Worm (Caenorhabditis elegans) whole organism, L4/young adult: ENCODE measurements around the gene gad-3.
A peak's percentile ranks its signal among the peaks of the same experiment; 100 is the strongest.

Source experiments
- W03F9.2 ChIP-seq: fragments of 150-350 bp; optimal IDR thresholded peaks from 2 replicates; lab custom pipeline; 2014; ENCODE audit warnings: missing biosample characterization, missing genetic modification characterization
- dao-5 ChIP-seq: sonication (generic microtip); optimal IDR thresholded peaks from 2 replicates; lab custom pipeline; 2016; ENCODE audit warnings: missing genotype, missing genetic modification characterization, moderate library complexity, missing compliant biosample characterization
- him-1 ChIP-seq: sonication (generic microtip); optimal IDR thresholded peaks from 2 replicates; lab custom pipeline; 2016; ENCODE audit warnings: missing genotype, missing genetic modification reagents, missing genetic modification characterization, missing compliant biosample characterization

gad-3 gene

DNA sequence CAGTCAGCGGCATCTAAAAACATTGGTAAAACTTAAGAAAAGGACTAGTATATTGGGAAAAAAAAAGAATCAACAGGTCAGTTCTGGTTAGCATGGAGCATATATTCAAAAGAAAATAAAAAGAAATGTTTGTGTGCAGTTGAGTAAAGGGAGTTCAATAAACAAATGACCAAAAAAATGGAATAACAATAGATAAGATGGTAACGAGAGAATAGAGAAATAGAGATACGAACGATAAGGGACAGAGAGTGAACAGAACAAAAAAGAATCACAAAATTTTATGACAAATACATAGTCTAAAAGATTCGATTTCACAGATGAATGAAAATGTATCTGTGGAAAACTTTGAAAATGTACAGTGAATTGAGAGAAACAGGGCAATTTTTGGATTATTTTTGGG, at the start of gene gad-3:
Gene gad-3, minus strand, starts transcription at position 17 of the 400 bp plus-strand sequence.
- TF ChIP-seq dao-5 (tag; lab: Kevin White, UChicago) (no peak), him-1 (tag; lab: Kevin White, UChicago) (no peak), W03F9.2 (tag; lab: Kevin White, UChicago) (no peak)

DNA sequence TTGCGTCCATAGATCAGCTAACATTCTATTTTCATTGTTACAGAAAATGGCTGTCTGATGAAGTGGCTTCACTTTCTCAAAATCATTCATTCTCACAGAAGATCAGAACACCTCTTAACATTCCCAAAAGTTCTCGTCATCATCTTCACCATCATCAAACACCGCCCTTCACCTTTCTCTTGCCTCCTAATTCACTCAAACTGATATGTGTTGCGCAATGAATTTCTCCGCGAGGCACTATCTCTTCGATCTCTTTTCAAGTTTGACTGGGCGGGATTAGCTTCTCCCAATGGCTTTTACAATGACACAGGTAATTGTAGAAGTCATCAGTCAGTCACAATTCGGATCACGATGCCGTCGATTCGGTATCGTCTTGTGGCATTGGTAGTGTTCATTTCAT, 48.8 kb upstream of the gad-3 start, which contains the start of gene grd-6:
Gene grd-6, plus strand, starts transcription at position 301 of the 400 bp plus-strand sequence.
- TF ChIP-seq him-1 (tag; lab: Kevin White, UChicago) (no peak), dao-5 (tag; lab: Kevin White, UChicago) (no peak), W03F9.2 (tag; lab: Kevin White, UChicago) (no peak)

DNA sequence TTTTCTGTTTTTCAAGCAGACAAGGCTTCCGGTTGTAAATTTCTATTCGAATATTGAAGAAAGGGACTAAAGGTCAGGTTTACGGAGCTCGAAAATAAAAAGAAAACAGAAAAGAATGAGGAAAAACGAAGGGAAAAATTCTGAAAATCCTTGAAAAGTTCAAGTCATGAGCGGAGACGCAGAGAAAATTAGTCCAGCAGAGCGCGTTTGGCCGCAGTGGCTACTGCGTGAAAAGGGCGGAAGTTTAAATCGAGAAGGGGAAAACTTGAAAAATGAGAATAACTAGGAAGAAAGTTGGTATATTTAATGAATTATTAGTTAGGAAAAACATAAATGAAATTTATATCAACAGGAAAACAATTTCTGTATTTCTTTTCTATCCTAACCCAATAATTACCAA, 47.6 kb upstream of the gad-3 start:
- TF ChIP-seq him-1 (tag; lab: Kevin White, UChicago), result no peak
- no peak for TF ChIP-seq W03F9.2 (tag; lab: Kevin White, UChicago)
- TF ChIP-seq dao-5 (tag; lab: Kevin White, UChicago), result no peak

DNA sequence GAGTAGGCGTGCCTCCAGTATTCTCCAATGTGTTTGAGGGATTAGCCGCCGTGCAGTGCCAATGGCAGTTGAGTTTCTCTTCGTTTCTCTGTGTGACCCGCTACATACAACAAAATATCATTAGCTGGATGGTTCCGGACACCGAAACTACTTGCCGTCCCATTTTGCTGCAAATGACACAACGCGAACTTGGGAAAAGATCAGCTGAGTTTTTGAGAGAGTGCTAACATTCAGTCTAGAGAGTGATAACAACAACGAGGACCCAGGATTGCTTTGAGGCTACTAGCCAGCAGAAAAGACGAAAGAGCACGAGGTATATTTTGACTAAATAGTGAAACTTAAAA, 46.6 kb upstream of the gad-3 start:
- no peak for TF ChIP-seq W03F9.2 (tag; lab: Kevin White, UChicago)
- no peak for TF ChIP-seq him-1 (tag; lab: Kevin White, UChicago)
- TF ChIP-seq dao-5 (tag; lab: Kevin White, UChicago), result no peak

DNA sequence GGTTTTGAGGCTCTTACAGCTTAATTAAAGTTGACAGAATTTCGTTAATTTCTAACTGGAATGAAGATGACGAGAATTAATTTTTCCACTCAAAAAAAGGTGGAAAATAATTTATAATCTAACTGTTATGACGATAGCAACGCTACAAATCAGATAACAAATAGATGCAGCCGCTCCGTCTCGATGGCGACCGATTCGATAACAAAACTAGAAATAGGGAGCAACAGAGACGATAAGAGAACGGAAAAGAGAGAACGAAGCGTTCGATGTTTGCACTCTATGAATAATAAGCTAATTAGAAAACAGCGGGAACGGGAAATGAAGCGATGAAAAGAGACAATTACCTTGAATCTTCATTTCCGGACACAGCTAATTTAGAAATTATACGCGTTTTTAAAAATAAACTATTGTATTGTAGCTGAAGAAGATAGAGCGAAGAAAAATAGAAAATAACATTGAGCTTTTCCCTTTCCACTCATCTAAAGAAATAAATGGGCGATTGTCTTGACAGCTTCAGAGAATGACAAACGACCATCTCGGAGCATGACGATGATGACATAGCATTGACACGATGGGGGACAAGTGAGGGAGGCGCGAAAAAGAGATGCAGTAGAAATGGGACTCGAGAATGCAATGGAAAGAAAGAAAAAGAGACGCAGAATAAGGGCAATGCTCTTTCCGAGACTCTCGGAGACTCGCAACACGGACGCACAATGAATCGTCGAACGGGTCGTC, 46.0 kb upstream of the gad-3 start:
- TF ChIP-seq dao-5 (tag; lab: Kevin White, UChicago) (no peak), him-1 (tag; lab: Kevin White, UChicago) (peak; percentile 57)

- TF ChIP-seq him-1 (tag; lab: Kevin White, UChicago), result no peak
- no peak for TF ChIP-seq W03F9.2 (tag; lab: Kevin White, UChicago)
- no peak for TF ChIP-seq dao-5 (tag; lab: Kevin White, UChicago)
Measured at ce11 chrV:9218214-9218613, 45.4 kb upstream of the gad-3 start.

DNA sequence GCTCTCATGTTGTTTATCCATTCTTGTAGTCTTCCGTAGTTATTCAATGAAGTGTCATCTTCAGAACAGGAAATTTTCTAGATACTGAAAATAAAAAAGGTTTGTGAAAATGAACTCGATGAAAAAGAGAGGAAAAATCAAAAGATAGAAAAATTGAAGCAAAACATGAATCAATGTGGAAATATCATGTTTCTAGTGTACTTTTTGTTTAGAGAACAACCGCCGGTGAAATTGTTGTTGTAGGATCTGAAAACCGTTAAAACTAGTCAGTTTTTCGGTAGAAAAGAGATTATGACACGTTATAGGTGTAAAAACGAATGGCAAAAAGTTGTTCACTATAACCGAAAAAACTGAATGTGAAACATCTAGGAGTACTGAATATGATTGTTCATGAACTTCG, 44.4 kb upstream of the gad-3 start, which contains the start of gene pacs-1:
Gene pacs-1, minus strand, starts transcription at position 101 of the 400 bp plus-strand sequence.
- TF ChIP-seq dao-5 (tag; lab: Kevin White, UChicago), result no peak
- no peak for TF ChIP-seq W03F9.2 (tag; lab: Kevin White, UChicago)
- TF ChIP-seq him-1 (tag; lab: Kevin White, UChicago), result no peak

- no peak for TF ChIP-seq him-1 (tag; lab: Kevin White, UChicago)
- no peak for TF ChIP-seq dao-5 (tag; lab: Kevin White, UChicago)
- no peak for TF ChIP-seq W03F9.2 (tag; lab: Kevin White, UChicago)
Measured at ce11 chrV:9213554-9213953, 40.7 kb upstream of the gad-3 start, which contains the start of gene mdt-27. TSS of gene mdt-27 (minus strand) at chrV:9213654.

- no peak for TF ChIP-seq him-1 (tag; lab: Kevin White, UChicago)
- TF ChIP-seq W03F9.2 (tag; lab: Kevin White, UChicago), result peak; percentile 55
Measured at ce11 chrV:9212499-9212898, 39.7 kb upstream of the gad-3 start.

DNA sequence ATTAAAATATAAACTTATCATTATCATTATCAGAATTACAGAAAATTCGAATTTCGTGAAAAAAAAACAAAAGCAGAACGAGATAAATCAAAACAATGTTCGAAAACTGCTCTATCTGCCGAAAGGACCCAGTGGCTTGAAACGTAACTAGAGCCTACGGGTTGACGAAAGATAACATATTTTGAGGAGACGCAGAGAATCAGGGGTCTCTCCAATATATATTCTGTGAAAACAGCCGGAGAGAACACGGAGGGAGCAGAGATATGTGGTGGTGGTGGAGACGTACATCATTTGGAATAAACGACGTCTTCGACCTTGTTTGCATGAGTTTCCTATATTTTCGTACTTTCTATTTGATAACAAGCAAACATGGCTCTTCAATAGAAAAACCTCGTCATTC, 36.1 kb upstream of the gad-3 start:
- TF ChIP-seq W03F9.2 (tag; lab: Kevin White, UChicago) (no peak), dao-5 (tag; lab: Kevin White, UChicago) (no peak), him-1 (tag; lab: Kevin White, UChicago) (no peak)

ce11 chrV:9207377-9207776, 34.6 kb upstream of the gad-3 start, which contains the start of gene inx-10:
TSS of gene inx-10 (minus strand) at chrV:9207477.
- no peak for TF ChIP-seq him-1 (tag; lab: Kevin White, UChicago)
- TF ChIP-seq W03F9.2 (tag; lab: Kevin White, UChicago), result no peak
- no peak for TF ChIP-seq dao-5 (tag; lab: Kevin White, UChicago)

DNA sequence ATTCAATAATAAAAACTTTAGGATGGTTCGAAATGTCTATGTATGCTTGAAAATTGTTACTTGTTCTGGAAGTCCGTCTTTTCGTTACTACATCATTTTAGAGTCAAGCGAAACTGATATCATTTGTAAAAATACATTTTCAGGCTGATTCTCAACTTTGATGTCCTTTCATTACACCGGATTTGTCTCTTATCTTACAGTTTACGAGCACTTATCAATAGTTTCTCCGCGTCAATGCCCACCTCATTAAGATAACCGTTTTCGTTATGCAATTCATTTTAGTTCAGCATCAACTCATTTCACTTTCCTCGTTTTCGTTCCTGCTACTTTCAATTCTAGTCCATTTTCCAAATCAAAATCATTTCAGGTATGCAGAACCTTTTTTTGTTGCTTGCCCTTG, 29.9 kb upstream of the gad-3 start, which contains the start of gene asp-2:
Gene asp-2, plus strand, starts transcription at position 368 of the 400 bp plus-strand sequence.
- TF ChIP-seq W03F9.2 (tag; lab: Kevin White, UChicago), result no peak
- TF ChIP-seq him-1 (tag; lab: Kevin White, UChicago), result no peak
- TF ChIP-seq dao-5 (tag; lab: Kevin White, UChicago), result no peak

DNA sequence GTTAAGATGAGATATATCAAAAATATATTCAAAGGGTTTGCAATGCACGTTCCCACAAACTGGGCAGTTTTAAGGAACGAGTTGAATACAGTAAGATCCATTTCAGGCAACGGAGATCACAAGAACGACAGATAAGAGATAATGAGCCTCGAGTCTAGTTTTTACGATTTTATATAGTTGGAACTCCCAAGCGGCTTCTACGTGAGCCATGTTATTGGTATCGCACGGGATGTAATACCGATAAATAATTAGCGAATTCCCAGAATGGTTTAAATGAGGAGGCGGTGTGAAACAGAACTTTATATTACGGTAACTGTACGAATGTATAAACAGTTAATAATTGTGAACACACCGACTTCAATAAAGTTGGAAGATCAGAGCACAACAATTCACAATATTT, 26.1 kb upstream of the gad-3 start, which contains the start of gene str-177:
Gene str-177, minus strand, starts transcription at position 101 of the 400 bp plus-strand sequence.
- TF ChIP-seq dao-5 (tag; lab: Kevin White, UChicago) (no peak), him-1 (tag; lab: Kevin White, UChicago) (no peak), W03F9.2 (tag; lab: Kevin White, UChicago) (no peak)

DNA sequence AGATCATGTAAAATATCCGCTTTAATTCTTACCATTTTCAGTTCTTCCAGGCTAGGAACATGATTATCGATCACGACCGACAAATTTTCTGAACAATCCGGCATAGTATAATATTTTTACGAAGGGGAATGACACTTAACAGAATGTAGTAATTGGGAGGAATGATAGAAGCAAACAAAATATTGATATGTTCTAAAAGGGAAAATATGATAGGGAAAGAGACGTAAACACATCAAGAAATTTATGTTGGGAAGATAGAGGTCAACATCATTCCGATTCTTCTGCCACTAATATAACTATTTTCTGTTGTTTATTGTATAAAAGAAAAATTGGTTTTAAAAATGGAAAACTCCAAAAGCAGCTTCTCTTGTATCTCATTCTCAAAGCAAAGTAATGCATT, 24.3 kb upstream of the gad-3 start, which contains the start of gene C24B5.4:
Gene C24B5.4, minus strand, starts transcription at position 206 of the 400 bp plus-strand sequence.
- TF ChIP-seq dao-5 (tag; lab: Kevin White, UChicago) (no peak), W03F9.2 (tag; lab: Kevin White, UChicago) (no peak), him-1 (tag; lab: Kevin White, UChicago) (no peak)
